Fruit fly (Drosophila melanogaster) whole organism, wandering third instar larva: ENCODE measurements around the gene CG13012.

Experiments used
- CG32264 ChIP-seq: fragments of 200-800 bp; sonication (Bioruptor generic); optimal IDR thresholded peaks from 2 replicates; lab custom pipeline; 2016; ENCODE audit warnings: missing biosample characterization, missing genetic modification characterization
- CrebA ChIP-seq: fragments of 200-800 bp; sonication (Bioruptor generic); optimal IDR thresholded peaks from 2 replicates; lab custom pipeline; 2016; ENCODE audit warnings: missing biosample characterization, mild to moderate bottlenecking, missing genetic modification characterization, borderline replicate concordance
- Dfd ChIP-seq: fragments of >200 bp; optimal IDR thresholded peaks from 2 replicates; lab custom pipeline; 2017; ENCODE audit warnings: missing biosample characterization, missing genetic modification characterization
- GATAd ChIP-seq: sonication (Bioruptor generic); optimal IDR thresholded peaks from 2 replicates; lab custom pipeline; 2016; ENCODE audit warnings: missing biosample characterization, missing genetic modification characterization
- Hr83 ChIP-seq: fragments of 200-300 bp; sonication (Bioruptor generic); optimal IDR thresholded peaks from 2 replicates; lab custom pipeline; 2016; ENCODE audit warnings: missing biosample characterization, mild to moderate bottlenecking, missing genetic modification characterization, moderate library complexity; ENCODE audit not compliant: poor library complexity, severe bottlenecking
- Rel ChIP-seq, 2 experiments: fragments of 200-800 bp; sonication (Bioruptor generic) in 1 of 2; optimal IDR thresholded peaks; 2 replicates in 1 of 2; 3 replicates in 1 of 2; lab custom pipeline; 2016 to 2019; ENCODE audit warnings: mild to moderate bottlenecking in 2 of 2, missing biosample characterization in 2 of 2, missing genetic modification characterization in 2 of 2, moderate library complexity in 1 of 2
- dmrt93B ChIP-seq: fragments of 200-800 bp; sonication (Bioruptor generic); optimal IDR thresholded peaks from 2 replicates; lab custom pipeline; 2018; ENCODE audit warnings: missing biosample characterization, mild to moderate bottlenecking, missing genetic modification characterization
- ey ChIP-seq: fragments of 200-800 bp; sonication (Bioruptor generic); optimal IDR thresholded peaks from 2 replicates; lab custom pipeline; 2016; ENCODE audit warnings: missing biosample characterization, missing genetic modification characterization
- h ChIP-seq: fragments of 200-800 bp; sonication (Bioruptor generic); optimal IDR thresholded peaks from 3 replicates; lab custom pipeline; 2016; ENCODE audit warnings: missing biosample characterization, mild to moderate bottlenecking, missing genetic modification characterization
- lola ChIP-seq: fragments of >200 bp; optimal IDR thresholded peaks from 2 replicates; lab custom pipeline; 2017; ENCODE audit warnings: missing biosample characterization, missing genetic modification characterization
- pan ChIP-seq: fragments of >200 bp; optimal IDR thresholded peaks from 2 replicates; lab custom pipeline; 2017
- psq ChIP-seq: fragments of 200-800 bp; sonication (Bioruptor generic); optimal IDR thresholded peaks from 3 replicates; lab custom pipeline; 2017; ENCODE audit warnings: missing biosample characterization, mild to moderate bottlenecking, missing genetic modification characterization, moderate library complexity
- sv ChIP-seq: fragments of 200-800 bp; sonication (Bioruptor generic); optimal IDR thresholded peaks from 3 replicates; lab custom pipeline; 2016; ENCODE audit warnings: missing biosample characterization, missing genetic modification characterization
- usp ChIP-seq: fragments of >200 bp; optimal IDR thresholded peaks from 2 replicates; lab custom pipeline; 2017; ENCODE audit warnings: missing biosample characterization, missing genetic modification characterization

DNA sequence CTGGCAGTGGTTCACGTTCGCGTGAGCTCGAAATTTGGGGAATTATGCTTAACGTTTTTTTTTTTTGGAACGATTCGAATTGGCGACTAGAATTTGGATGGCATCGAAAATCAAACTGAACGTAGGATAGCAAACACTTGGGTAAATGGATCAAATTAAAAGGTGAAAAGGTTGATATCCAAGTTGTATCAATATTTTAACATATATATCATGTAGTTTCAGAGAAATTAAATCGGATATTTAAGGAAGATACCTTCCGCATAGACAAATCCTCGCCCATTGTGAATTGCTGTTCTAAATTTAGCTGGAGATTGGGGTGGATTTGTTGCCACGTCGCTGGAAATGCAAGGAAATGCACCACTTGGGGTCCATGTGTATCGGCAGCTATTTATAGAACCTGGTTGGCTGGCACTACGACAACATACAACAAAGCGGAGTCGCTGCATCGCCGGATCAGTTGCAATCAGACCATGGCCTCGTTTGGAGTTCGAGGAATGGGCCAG is 2.3 kb upstream of the CG13012 start, which contains the start of the genes CG13010 and sing:
- TF ChIP-seq pan (lab: Kevin White, UChicago), result no peak
- TF ChIP-seq Hr83 (GFP tag; lab: Kevin White, UChicago), result no peak
- no peak for TF ChIP-seq Dfd
- no peak for TF ChIP-seq GATAd
- TF ChIP-seq CG32264 (GFP tag; lab: Kevin White, UChicago), result no peak
- TF ChIP-seq CrebA, result no peak
- no peak for TF ChIP-seq dmrt93B (GFP tag; lab: Kevin White, UChicago)
- no peak for TF ChIP-seq sv (GFP tag; lab: Kevin White, UChicago)
- no peak for TF ChIP-seq psq
- no peak for TF ChIP-seq Rel (GFP tag; optimal IDR thresholded peaks at IDR 0.05; lab: Kevin White, UChicago)
- TF ChIP-seq Rel (tag; optimal IDR thresholded peaks at IDR 0.05; lab: Kevin White, UChicago), result no peak
- TF ChIP-seq ey (GFP tag; lab: Kevin White, UChicago), result no peak
- TF ChIP-seq usp (GFP tag; lab: Kevin White, UChicago), result no peak
- TF ChIP-seq h (GFP tag; lab: Kevin White, UChicago), result no peak
- no peak for TF ChIP-seq lola (GFP tag; lab: Kevin White, UChicago)
